Fruit fly (Drosophila melanogaster) whole organism, embryonic: ENCODE results near the gene CG9733.
A peak's percentile ranks its signal among the peaks of the same experiment; 100 is the strongest.

Experiments used
- ATbp ChIP-seq: fragments of 200-800 bp; sonication (Bioruptor generic); optimal IDR thresholded peaks from 2 replicates; lab custom pipeline; 2017; ENCODE audit warnings: missing biosample characterization, mild to moderate bottlenecking, missing genetic modification characterization, missing genetic modification reagents
- Antp ChIP-seq: fragments of 200-800 bp; sonication (Bioruptor generic); optimal IDR thresholded peaks from 3 replicates; lab custom pipeline; 2016; ENCODE audit warnings: missing biosample characterization, missing genetic modification characterization
- Bdp1 ChIP-seq: fragments of 200-800 bp; sonication (Bioruptor generic); optimal IDR thresholded peaks from 3 replicates; lab custom pipeline; 2016; ENCODE audit warnings: missing biosample characterization, missing genetic modification characterization
- CG11723 ChIP-seq: fragments of 200-800 bp; sonication (Bioruptor generic); optimal IDR thresholded peaks from 2 replicates; lab custom pipeline; 2017; ENCODE audit warnings: missing biosample characterization, mild to moderate bottlenecking, missing genetic modification characterization
- CG12769 ChIP-seq: fragments of 200-800 bp; sonication (Bioruptor generic); optimal IDR thresholded peaks from 2 replicates; lab custom pipeline; 2019; ENCODE audit warnings: missing biosample characterization, mild to moderate bottlenecking, missing genetic modification characterization, moderate library complexity
- CG13287 ChIP-seq: fragments of 200-800 bp; sonication (Bioruptor generic); IDR thresholded peaks from 2 replicates; pipeline ENCODE4 v1.3.6; 2022; ENCODE audit warnings: missing biosample characterization, missing genetic modification characterization; ENCODE audit not compliant: partially characterized antibody
- CG14441 ChIP-seq: fragments of 200-800 bp; sonication (Bioruptor generic); IDR thresholded peaks from 2 replicates; pipeline ENCODE4 v1.3.6; 2022; ENCODE audit warnings: missing biosample characterization, missing genetic modification characterization
- CG1529 ChIP-seq: fragments of 200-800 bp; sonication (Bioruptor generic); optimal IDR thresholded peaks from 3 replicates; lab custom pipeline; 2018; ENCODE audit warnings: missing biosample characterization, missing genetic modification characterization
- CG16815 ChIP-seq: fragments of 200-800 bp; sonication (Bioruptor generic); optimal IDR thresholded peaks from 3 replicates; lab custom pipeline; 2017; ENCODE audit warnings: missing biosample characterization, mild to moderate bottlenecking, missing genetic modification characterization
- CG17359 ChIP-seq: fragments of 200-800 bp; sonication (Bioruptor generic); optimal IDR thresholded peaks from 3 replicates; lab custom pipeline; 2018; ENCODE audit warnings: missing biosample characterization, mild to moderate bottlenecking, missing genetic modification characterization, moderate library complexity
- CG17568 ChIP-seq: fragments of 200-800 bp; sonication (Bioruptor generic); optimal IDR thresholded peaks from 2 replicates; lab custom pipeline; 2018; ENCODE audit warnings: missing biosample characterization, mild to moderate bottlenecking, missing genetic modification characterization, moderate library complexity
- CG1792 ChIP-seq: fragments of 200-800 bp; sonication (Bioruptor generic); optimal IDR thresholded peaks from 2 replicates; lab custom pipeline; 2016; ENCODE audit warnings: missing biosample characterization, missing genetic modification characterization
- CG2199 ChIP-seq: fragments of 200-800 bp; sonication (Bioruptor generic); IDR thresholded peaks from 3 replicates; pipeline ENCODE4 v1.3.6; 2022; ENCODE audit warnings: missing biosample characterization, missing genetic modification characterization
- CG3281 ChIP-seq: fragments of 200-800 bp; sonication (Bioruptor generic); optimal IDR thresholded peaks from 3 replicates; lab custom pipeline; 2017; ENCODE audit warnings: missing biosample characterization, mild to moderate bottlenecking, missing genetic modification characterization
- CG4730 ChIP-seq: fragments of 200-800 bp; sonication (Bioruptor generic); IDR thresholded peaks from 2 replicates; pipeline ENCODE4 v1.3.6; 2022; ENCODE audit warnings: missing biosample characterization, missing genetic modification characterization
- CG4820 ChIP-seq: fragments of 200-800 bp; sonication (Bioruptor generic); optimal IDR thresholded peaks from 3 replicates; lab custom pipeline; 2016; ENCODE audit warnings: missing biosample characterization, missing genetic modification characterization
- CG6683 ChIP-seq: fragments of 200-800 bp; sonication (Bioruptor generic); optimal IDR thresholded peaks from 2 replicates; lab custom pipeline; 2017; ENCODE audit warnings: missing biosample characterization, mild to moderate bottlenecking, missing genetic modification characterization, missing genetic modification reagents
- CG7928 ChIP-seq: fragments of 200-800 bp; sonication (Bioruptor generic); optimal IDR thresholded peaks from 2 replicates; lab custom pipeline; 2017; ENCODE audit warnings: missing biosample characterization, mild to moderate bottlenecking, missing genetic modification characterization
- CG8089 ChIP-seq: fragments of 200-800 bp; sonication (Bioruptor generic); optimal IDR thresholded peaks from 3 replicates; lab custom pipeline; 2016; ENCODE audit warnings: missing biosample characterization, missing genetic modification characterization
- CG8290 ChIP-seq, 3 experiments: fragments of 200-800 bp; sonication (Bioruptor generic); optimal IDR thresholded peaks; 2 replicates each; lab custom pipeline; 2016 to 2019; ENCODE audit warnings: missing biosample characterization in 3 of 3, missing genetic modification characterization in 3 of 3, mild to moderate bottlenecking in 2 of 3, moderate library complexity in 1 of 3
- CG8388 ChIP-seq: fragments of 200-800 bp; sonication (Bioruptor generic); optimal IDR thresholded peaks from 2 replicates; lab custom pipeline; 2019; ENCODE audit warnings: missing biosample characterization, mild to moderate bottlenecking, missing genetic modification characterization, moderate library complexity
- Chrac-16 ChIP-seq: fragments of 200-800 bp; sonication (Bioruptor generic); optimal IDR thresholded peaks from 3 replicates; lab custom pipeline; 2016; ENCODE audit warnings: missing biosample characterization, missing genetic modification characterization
- ERR ChIP-seq: fragments of 200-800 bp; sonication (Bioruptor generic); optimal IDR thresholded peaks from 2 replicates; lab custom pipeline; 2016; ENCODE audit warnings: missing biosample characterization, missing genetic modification characterization
- HmgD ChIP-seq: fragments of 200-800 bp; sonication (Bioruptor generic); optimal IDR thresholded peaks from 3 replicates; lab custom pipeline; 2016; ENCODE audit warnings: missing biosample characterization, missing genetic modification characterization
- Meics ChIP-seq: fragments of 200-800 bp; sonication (Bioruptor generic); optimal IDR thresholded peaks from 2 replicates; lab custom pipeline; 2017; ENCODE audit warnings: missing biosample characterization, mild to moderate bottlenecking, missing genetic modification characterization
- Ravus ChIP-seq: fragments of 200-800 bp; sonication (Bioruptor generic); IDR thresholded peaks from 2 replicates; pipeline ENCODE4 v1.3.6; 2022; ENCODE audit warnings: missing biosample characterization, missing genetic modification characterization
- Ssrp ChIP-seq: fragments of 200-800 bp; sonication (Bioruptor generic); optimal IDR thresholded peaks from 2 replicates; lab custom pipeline; 2018; ENCODE audit warnings: missing biosample characterization, mild to moderate bottlenecking, missing genetic modification characterization, moderate library complexity
- ab ChIP-seq: fragments of 200-800 bp; sonication (Bioruptor generic); optimal IDR thresholded peaks from 2 replicates; lab custom pipeline; 2016; ENCODE audit warnings: missing biosample characterization, missing genetic modification characterization
- bsh ChIP-seq, 2 experiments: fragments of 200-800 bp; sonication (Bioruptor generic); optimal IDR thresholded peaks; 2 replicates each; lab custom pipeline; 2017 to 2018; ENCODE audit warnings: mild to moderate bottlenecking in 2 of 2, missing biosample characterization in 2 of 2, missing genetic modification characterization in 2 of 2, moderate library complexity in 1 of 2
- ewg ChIP-seq: fragments of 200-800 bp; sonication (Bioruptor generic); optimal IDR thresholded peaks from 3 replicates; lab custom pipeline; 2017; ENCODE audit warnings: mild to moderate bottlenecking, missing biosample characterization, missing genetic modification reagents, missing genetic modification characterization
- fd102C ChIP-seq: fragments of 200-800 bp; sonication (Bioruptor generic); optimal IDR thresholded peaks from 2 replicates; lab custom pipeline; 2018; ENCODE audit warnings: missing biosample characterization, mild to moderate bottlenecking, missing genetic modification characterization, moderate library complexity
- fu2 ChIP-seq: fragments of 200-800 bp; sonication (Bioruptor generic); optimal IDR thresholded peaks from 2 replicates; lab custom pipeline; 2016; ENCODE audit warnings: missing biosample characterization, missing genetic modification characterization
- grau ChIP-seq: fragments of 200-800 bp; optimal IDR thresholded peaks from 3 replicates; lab custom pipeline; 2019; ENCODE audit warnings: missing biosample characterization, mild to moderate bottlenecking, missing genetic modification characterization, moderate library complexity
- hkb ChIP-seq, 2 experiments: fragments of 200-800 bp in 1 of 2; fragments of >200 bp in 1 of 2; sonication (Bioruptor generic) in 1 of 2; IDR thresholded peaks in 1 of 2; optimal IDR thresholded peaks in 1 of 2; 2 replicates each; pipeline versions ENCODE4 v1.3.6 to Lab custom; 2017 to 2022; ENCODE audit warnings: missing biosample characterization in 1 of 2, missing genetic modification characterization in 1 of 2
- kni ChIP-seq: fragments of 200-800 bp; sonication (Bioruptor generic); optimal IDR thresholded peaks from 3 replicates; lab custom pipeline; 2017; ENCODE audit warnings: mild to moderate bottlenecking, missing biosample characterization, missing genetic modification reagents, missing genetic modification characterization
- maf-S ChIP-seq: fragments of 200-800 bp; sonication (Bioruptor generic); optimal IDR thresholded peaks from 2 replicates; lab custom pipeline; 2016; ENCODE audit warnings: missing biosample characterization, missing genetic modification characterization
- mam ChIP-seq: fragments of 200-800 bp; sonication (Bioruptor generic); optimal IDR thresholded peaks from 3 replicates; lab custom pipeline; 2016; ENCODE audit warnings: missing biosample characterization, missing genetic modification characterization
- nerfin-1 ChIP-seq: fragments of 200-800 bp; sonication (Bioruptor generic); optimal IDR thresholded peaks from 3 replicates; lab custom pipeline; 2019; ENCODE audit warnings: missing biosample characterization, mild to moderate bottlenecking, missing genetic modification characterization, moderate library complexity
- nmo ChIP-seq: fragments of 200-800 bp; sonication (Bioruptor generic); optimal IDR thresholded peaks from 2 replicates; lab custom pipeline; 2018; ENCODE audit warnings: missing biosample characterization, mild to moderate bottlenecking, missing genetic modification characterization, moderate library complexity
- pan ChIP-seq, 4 experiments: fragments of >200 bp in 3 of 4; fragments of 200-800 bp in 1 of 4; sonication (Bioruptor generic) in 1 of 4; optimal IDR thresholded peaks in 3 of 4; IDR thresholded peaks in 1 of 4; 2 replicates each; pipeline versions ENCODE4 v1.3.6 to Lab custom; 2017 to 2022; ENCODE audit warnings: missing biosample characterization in 2 of 4, missing genetic modification characterization in 2 of 4, mixed read lengths in 1 of 4
- pb ChIP-seq: fragments of 200-800 bp; sonication (Bioruptor generic); optimal IDR thresholded peaks from 3 replicates; lab custom pipeline; 2016; ENCODE audit warnings: missing biosample characterization, missing genetic modification characterization
- peb ChIP-seq: fragments of 200-800 bp; sonication (Bioruptor generic); IDR thresholded peaks from 2 replicates; pipeline ENCODE4 v1.3.6; 2022; ENCODE audit warnings: missing biosample characterization, missing genetic modification characterization
- pnt ChIP-seq: fragments of 200-800 bp; sonication (Bioruptor generic); optimal IDR thresholded peaks from 3 replicates; lab custom pipeline; 2016; ENCODE audit warnings: missing biosample characterization, missing genetic modification characterization
- repo ChIP-seq: fragments of 200-800 bp; sonication (Bioruptor generic); optimal IDR thresholded peaks from 2 replicates; lab custom pipeline; 2016; ENCODE audit warnings: missing biosample characterization, missing genetic modification characterization
- sna ChIP-seq: fragments of 200-800 bp; sonication (Bioruptor generic); IDR thresholded peaks from 2 replicates; pipeline ENCODE4 v1.3.6; 2022; ENCODE audit warnings: missing biosample characterization, missing genetic modification characterization; ENCODE audit not compliant: partially characterized antibody
- tx ChIP-seq: fragments of 200-800 bp; sonication (Bioruptor generic); optimal IDR thresholded peaks from 2 replicates; lab custom pipeline; 2016; ENCODE audit warnings: missing biosample characterization, missing genetic modification characterization
- wdn ChIP-seq: fragments of 200-800 bp; sonication (Bioruptor generic); IDR thresholded peaks from 2 replicates; pipeline ENCODE4 v1.3.6; 2022; ENCODE audit warnings: missing biosample characterization, missing genetic modification characterization

The CG9733 gene

DNA sequence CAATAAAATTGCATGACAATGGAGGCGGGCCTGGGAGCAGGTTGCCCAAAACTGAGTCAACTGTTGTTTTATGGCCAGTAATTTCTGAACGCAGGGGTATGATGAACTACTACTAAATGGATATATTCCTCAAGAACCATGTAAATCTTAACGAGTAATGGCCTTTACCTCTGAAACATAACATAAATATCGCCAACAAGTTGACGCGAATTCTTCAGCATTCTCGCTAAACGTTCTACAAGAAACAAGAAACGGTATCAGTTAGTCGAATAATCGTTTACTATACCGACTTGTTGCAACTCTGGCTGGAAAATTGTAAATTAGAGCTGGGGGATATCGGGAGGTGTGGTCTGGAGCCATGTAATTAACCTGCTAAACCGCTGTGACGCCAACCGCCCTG, 22.2 kb upstream of the CG9733 start:
- TF ChIP-seq Ssrp (tag; lab: Kevin White, UChicago) (no peak), Meics (GFP tag; lab: Kevin White, UChicago) (no peak), mam (GFP tag; lab: Kevin White, UChicago) (no peak), wdn (GFP tag; lab: Robert Waterston, UW) (no peak), pb (GFP tag; lab: Kevin White, UChicago) (no peak), ATbp (GFP tag; lab: Kevin White, UChicago) (no peak), Bdp1 (GFP tag; lab: Kevin White, UChicago) (no peak), kni (no peak), CG17359 (tag; lab: Kevin White, UChicago) (no peak), nmo (GFP tag; lab: Kevin White, UChicago) (no peak), CG1792 (GFP tag; lab: Kevin White, UChicago) (no peak), CG11723 (GFP tag; lab: Kevin White, UChicago) (no peak), repo (GFP tag; lab: Kevin White, UChicago) (no peak)

DNA sequence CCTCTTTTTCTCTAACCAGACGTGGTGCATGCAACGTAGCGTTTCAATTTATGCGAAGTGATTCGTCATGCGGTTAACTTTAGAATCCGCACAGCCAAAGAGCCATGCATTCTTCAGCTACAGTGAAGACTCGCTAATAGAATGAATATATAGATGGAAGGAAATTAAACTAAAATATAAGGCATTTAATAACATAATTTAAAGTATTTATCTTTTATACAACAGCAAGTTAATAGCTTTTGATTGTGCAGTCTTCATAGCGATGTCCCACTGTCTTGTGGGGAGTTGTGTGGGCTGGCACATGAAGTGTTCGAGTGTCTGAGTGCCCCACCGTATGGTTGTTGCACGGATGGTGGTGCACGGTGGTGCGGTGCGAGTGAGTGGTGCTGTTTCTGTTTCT, 18.9 kb upstream of the CG9733 start:
- TF ChIP-seq Ravus (GFP tag; lab: Robert Waterston, UW) (no peak), hkb (optimal IDR thresholded peaks at IDR 0.05; lab: Kevin White, UChicago) (no peak), hkb (GFP tag; IDR thresholded peaks at IDR 0.05; lab: Robert Waterston, UW) (peak; percentile 47; the same call in 1 of the 2 replicates), pan (optimal IDR thresholded peaks at IDR 0.05; lab: Kevin White, UChicago) (no peak), pan (GFP tag; optimal IDR thresholded peaks at IDR 0.05 in 1 of 2, IDR thresholded peaks at IDR 0.05 in 1 of 2) (peak in 1 of 2 experiments; percentile 60), CG2199 (GFP tag; lab: Robert Waterston, UW) (0 out of 3 replicates have a peak, but pooled peaks have one; percentile 45), CG4820 (GFP tag; lab: Kevin White, UChicago) (peak; percentile 36), Chrac-16 (peak; percentile 41), CG1529 (GFP tag; lab: Kevin White, UChicago) (peak; percentile 38), ewg (GFP tag; lab: Kevin White, UChicago) (peak; percentile 53), CG8388 (peak; percentile 65), ATbp (GFP tag; lab: Kevin White, UChicago) (peak; percentile 49), Meics (GFP tag; lab: Kevin White, UChicago) (no peak), tx (GFP tag; lab: Kevin White, UChicago) (no peak), CG8089 (GFP tag; lab: Kevin White, UChicago) (no peak), CG12769 (tag; lab: Kevin White, UChicago) (peak; percentile 56), peb (GFP tag; lab: Robert Waterston, UW) (peak; percentile 54; the same call in 1 of the 2 replicates), fu2 (no peak), HmgD (no peak), maf-S (no peak), ERR (GFP tag; lab: Kevin White, UChicago) (no peak), CG7928 (no peak), sna (GFP tag; lab: Robert Waterston, UW) (no peak), CG4730 (GFP tag; lab: Robert Waterston, UW) (peak; percentile 44; the same call in 1 of the 2 replicates), grau (tag; lab: Kevin White, UChicago) (peak; percentile 88), CG8290 (GFP tag; optimal IDR thresholded peaks at IDR 0.05; lab: Kevin White, UChicago) (no peak), CG8290 (tag; optimal IDR thresholded peaks at IDR 0.05; lab: Kevin White, UChicago) (peak in 1 of 2 experiments; percentile 55), ab (GFP tag; lab: Kevin White, UChicago) (peak; percentile 3), CG16815 (GFP tag; lab: Kevin White, UChicago) (peak; percentile 31), CG14441 (peak; percentile 42), fd102C (GFP tag; lab: Kevin White, UChicago) (peak; percentile 32), CG6683 (GFP tag; lab: Kevin White, UChicago) (no peak), pnt (no peak), CG3281 (GFP tag; lab: Kevin White, UChicago) (no peak), bsh (GFP tag; optimal IDR thresholded peaks at IDR 0.05; lab: Kevin White, UChicago) (peak; percentile 84 to 91), CG17568 (GFP tag; lab: Kevin White, UChicago) (no peak), CG13287 (GFP tag; lab: Robert Waterston, UW) (no peak), nerfin-1 (peak; percentile 17), Antp (GFP tag; lab: Kevin White, UChicago) (no peak)
